Worm (Caenorhabditis elegans): ENCODE results near the gene rps-11.

Gene rps-11

ce11 chrIV:11594191-11594673 lies 8.2 kb upstream of the rps-11 start, which contains the start of gene mig-38 (continued):
- no peak for TF ChIP-seq snpc-4 (GFP tag; optimal IDR thresholded peaks at IDR 0.05)
- peak in 1 of 4 experiments; percentile 4 for TF ChIP-seq snpc-4 (tag; optimal IDR thresholded peaks at IDR 0.05)
- no peak for TF ChIP-seq bed-2 (GFP tag; IDR thresholded peaks at IDR 0.05)
- no peak for TF ChIP-seq cebp-2 (GFP tag; IDR thresholded peaks at IDR 0.05)
- peak; percentile 55 for TF ChIP-seq dox-1 (GFP tag; IDR thresholded peaks at IDR 0.05)
- TF ChIP-seq ztf-25 (GFP tag; IDR thresholded peaks at IDR 0.05) = no peak
- peak; percentile 40 for TF ChIP-seq attf-5 (GFP tag; optimal IDR thresholded peaks at IDR 0.05)
- TF ChIP-seq nfya-1 (tag; optimal IDR thresholded peaks at IDR 0.05; ENCODE audit: borderline replicate concordance, insufficient read depth) = no peak
- peak; percentile 89 for TF ChIP-seq ama-1 (optimal IDR thresholded peaks at IDR 0.05)
- TF ChIP-seq ama-1 (GFP tag; optimal IDR thresholded peaks at IDR 0.05) = no peak
- TF ChIP-seq C17E4.6 (GFP tag; IDR thresholded peaks at IDR 0.05) = 0 out of 2 replicates have a peak, but pooled peaks have one; percentile 20
- TF ChIP-seq unc-130 (GFP tag; optimal IDR thresholded peaks at IDR 0.05) = no peak
- TF ChIP-seq lin-40 (tag; optimal IDR thresholded peaks at IDR 0.05) = peak; percentile 52
- no peak for TF ChIP-seq rcor-1 (GFP tag; IDR thresholded peaks at IDR 0.05)
- no peak for TF ChIP-seq snpc-1.3 (tag; optimal IDR thresholded peaks at IDR 0.05; ENCODE audit: insufficient read depth)
- no peak for TF ChIP-seq T26A5.8 (tag; optimal IDR thresholded peaks at IDR 0.05)
- peak; percentile 32 for TF ChIP-seq gei-17 (GFP tag; optimal IDR thresholded peaks at IDR 0.05)
- TF ChIP-seq cebp-1 (GFP tag; IDR thresholded peaks at IDR 0.05) = no peak
- TF ChIP-seq cebp-1 (tag; optimal IDR thresholded peaks at IDR 0.05) = peak; percentile 54
- no peak for TF ChIP-seq ets-4 (GFP tag; optimal IDR thresholded peaks at IDR 0.05)
- no peak for TF ChIP-seq snpc-3.4 (tag; optimal IDR thresholded peaks at IDR 0.05)
- TF ChIP-seq him-1 (tag; optimal IDR thresholded peaks at IDR 0.05) = no peak
- TF ChIP-seq ekl-4 (GFP tag; IDR thresholded peaks at IDR 0.05) = no peak
- peak; percentile 52 for TF ChIP-seq K12H6.12 (tag; optimal IDR thresholded peaks at IDR 0.05)
- TF ChIP-seq Y95B8A.8 (GFP tag; IDR thresholded peaks at IDR 0.05) = 0 out of 2 replicates have a peak, but pooled peaks have one; percentile 13
- TF ChIP-seq let-607 (tag; optimal IDR thresholded peaks at IDR 0.05) = peak in 1 of 2 experiments; percentile 10
- peak; percentile 3 for TF ChIP-seq akir-1 (GFP tag; optimal IDR thresholded peaks at IDR 0.05)
- no peak for TF ChIP-seq F57A8.1 (GFP tag; optimal IDR thresholded peaks at IDR 0.05)
- no peak for TF ChIP-seq T07F8.4 (tag; optimal IDR thresholded peaks at IDR 0.05)
- no peak for TF ChIP-seq attf-6 (GFP tag; IDR thresholded peaks at IDR 0.05)
- TF ChIP-seq F55B11.4 (tag; optimal IDR thresholded peaks at IDR 0.05; ENCODE audit: borderline replicate concordance, insufficient read depth) = no peak
- no peak for TF ChIP-seq lsy-27 (tag; optimal IDR thresholded peaks at IDR 0.05; ENCODE audit: borderline replicate concordance, insufficient read depth)

ce11 chrIV:11597079-11597478 lies 5.4 kb upstream of the rps-11 start:
- TF ChIP-seq chd-7 (tag; optimal IDR thresholded peaks at IDR 0.05) (no peak), F10E7.11 (tag; optimal IDR thresholded peaks at IDR 0.05) (no peak), ztf-6 (GFP tag; IDR thresholded peaks at IDR 0.05) (no peak), ceh-40 (GFP tag; IDR thresholded peaks at IDR 0.05) (no peak), B0261.1 (tag; optimal IDR thresholded peaks at IDR 0.05) (no peak), fkh-3 (tag; optimal IDR thresholded peaks at IDR 0.05) (no peak), hmg-20 (GFP tag; IDR thresholded peaks at IDR 0.05) (no peak), die-1 (tag; optimal IDR thresholded peaks at IDR 0.05) (no peak), nfyb-1 (GFP tag; IDR thresholded peaks at IDR 0.05) (no peak), ztf-26 (tag; optimal IDR thresholded peaks at IDR 0.05) (no peak), lsl-1 (GFP tag; optimal IDR thresholded peaks at IDR 0.05) (no peak), snpc-1.1 (tag; optimal IDR thresholded peaks at IDR 0.05; ENCODE audit: insufficient read depth) (no peak), nhr-179 (tag; optimal IDR thresholded peaks at IDR 0.05) (no peak)

Data from whole organism, young adult.